Worm (Caenorhabditis elegans): ENCODE results near the gene F40G12.5.

- TF ChIP-seq dao-5 (tag; optimal IDR thresholded peaks at IDR 0.05) (no peak), W03F9.2 (tag; optimal IDR thresholded peaks at IDR 0.05) (no peak), him-1 (tag; optimal IDR thresholded peaks at IDR 0.05) (no peak)
These were observed 15.2 kb upstream of the F40G12.5 start, which contains the start of gene F40G12.11 for ce11 chrV:14285803-14286202.

All from whole organism, L4/young adult.